Worm (Caenorhabditis elegans): Measurements from ENCODE around the gene K10C2.7.
A peak's percentile ranks its signal among the peaks of the same experiment; 100 is the strongest.

Gene K10C2.7

ce11 chrX:6448866-6449400 is 5.7 kb upstream of the K10C2.7 start, which contains the start of gene fah-1 (continued):
- TF ChIP-seq dox-1 (GFP tag; IDR thresholded peaks at IDR 0.05) = no peak
- no peak for TF ChIP-seq mes-4 (tag; optimal IDR thresholded peaks at IDR 0.05)
- no peak for TF ChIP-seq C17E4.6 (GFP tag; IDR thresholded peaks at IDR 0.05)
- TF ChIP-seq F37B4.10 (GFP tag; IDR thresholded peaks at IDR 0.05) = no peak
- TF ChIP-seq snpc-4 (GFP tag; optimal IDR thresholded peaks at IDR 0.05) = no peak
- no peak for TF ChIP-seq snpc-4 (tag; optimal IDR thresholded peaks at IDR 0.05)
- no peak for TF ChIP-seq Y79H2A.3 (GFP tag; conservative IDR thresholded peaks at IDR 0.05)
- TF ChIP-seq lin-40 (tag; optimal IDR thresholded peaks at IDR 0.05) = peak; percentile 69
- TF ChIP-seq cebp-1 (GFP tag; IDR thresholded peaks at IDR 0.05) = peak; percentile 91
- peak; percentile 96 for TF ChIP-seq cebp-1 (tag; optimal IDR thresholded peaks at IDR 0.05)
- no peak for TF ChIP-seq C06A6.2 (GFP tag; conservative IDR thresholded peaks at IDR 0.05)
- no peak for TF ChIP-seq pbrm-1 (GFP tag; IDR thresholded peaks at IDR 0.05)
- no peak for TF ChIP-seq hsf-1 (GFP tag; IDR thresholded peaks at IDR 0.05)
- TF ChIP-seq hmg-1.2 (GFP tag; IDR thresholded peaks at IDR 0.05) = peak; percentile 63
- no peak for TF ChIP-seq cebp-2 (GFP tag; IDR thresholded peaks at IDR 0.05)
- TF ChIP-seq ztf-3 (GFP tag; optimal IDR thresholded peaks at IDR 0.05) = no peak
- no peak for TF ChIP-seq ztf-26 (tag; optimal IDR thresholded peaks at IDR 0.05)
- TF ChIP-seq Y53F4B.3 (GFP tag; IDR thresholded peaks at IDR 0.05) = no peak
- TF ChIP-seq ccch-3 (GFP tag; optimal IDR thresholded peaks at IDR 0.05) = no peak
- TF ChIP-seq mxl-1 (tag; optimal IDR thresholded peaks at IDR 0.05) = no peak
- no peak for TF ChIP-seq ztf-28 (GFP tag; IDR thresholded peaks at IDR 0.05)
- no peak for TF ChIP-seq aptf-2 (GFP tag; conservative IDR thresholded peaks at IDR 0.05)
- peak; percentile 81 for TF ChIP-seq nhr-80 (tag; optimal IDR thresholded peaks at IDR 0.05)
- no peak for TF ChIP-seq rpc-1 (optimal IDR thresholded peaks at IDR 0.05)
- TF ChIP-seq rpc-1 (tag; optimal IDR thresholded peaks at IDR 0.05) = no peak
- peak; percentile 71 for TF ChIP-seq unc-62 (GFP tag; optimal IDR thresholded peaks at IDR 0.05)
- no peak for TF ChIP-seq F33H1.4 (GFP tag; IDR thresholded peaks at IDR 0.05)

- TF ChIP-seq F55B11.4 (tag; optimal IDR thresholded peaks at IDR 0.05; ENCODE audit: borderline replicate concordance, insufficient read depth) (no peak), F49E8.2 (tag; optimal IDR thresholded peaks at IDR 0.05; ENCODE audit: insufficient read depth) (no peak)
Observed at ce11 chrX:6446564-6446963, 3.3 kb upstream of the K10C2.7 start, which contains the start of gene asp-14. TSS of gene asp-14 (minus strand) at chrX:6446664.

DNA sequence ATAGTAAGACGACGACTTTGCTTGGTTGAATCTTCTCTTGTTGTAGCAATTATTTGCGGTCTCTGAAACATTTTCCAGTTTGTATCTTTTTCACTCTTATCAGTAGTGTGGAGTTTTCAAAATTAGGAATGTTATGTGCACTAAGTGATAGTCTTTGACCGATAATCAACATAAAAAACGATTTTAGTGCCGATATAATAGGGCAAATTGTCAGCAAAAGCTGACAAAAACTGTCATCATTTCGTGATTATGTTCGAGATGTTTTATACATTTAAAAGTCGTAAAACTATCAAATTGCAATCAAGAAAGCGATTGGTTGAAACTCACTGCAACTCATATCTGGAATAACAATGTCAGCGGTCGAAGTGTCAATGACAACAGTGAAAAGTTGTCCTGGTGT is 2.0 kb upstream of the K10C2.7 start:
- peak; percentile 23 for TF ChIP-seq nhr-80 (tag; optimal IDR thresholded peaks at IDR 0.05)
- TF ChIP-seq sptf-2 (GFP tag; optimal IDR thresholded peaks at IDR 0.05) = no peak
- no peak for TF ChIP-seq pha-4 (tag; optimal IDR thresholded peaks at IDR 0.05)

DNA sequence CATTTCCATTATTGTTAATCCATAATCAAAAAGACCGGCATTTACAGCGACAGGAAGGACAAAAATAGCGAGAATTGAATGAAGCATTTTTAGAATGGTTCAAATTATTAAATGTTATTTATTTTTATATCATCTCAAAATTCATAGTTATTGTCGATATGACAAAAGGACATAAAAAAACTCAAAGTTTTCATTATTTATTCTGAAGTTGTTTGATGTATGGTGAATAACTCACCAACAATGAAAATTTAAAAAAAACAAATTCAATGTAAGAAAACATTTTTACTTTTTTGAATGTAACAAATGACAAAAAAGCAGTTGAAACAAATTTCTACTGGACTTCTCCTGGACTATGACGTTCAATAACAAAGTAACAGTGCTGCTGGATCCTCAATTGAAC is 2.8 kb downstream of the K10C2.7 start, which contains the start of gene K10C2.14:
Gene K10C2.14, minus strand, starts transcription at position 101 of the 400 bp plus-strand sequence.
- TF ChIP-seq hrde-1 (tag; optimal IDR thresholded peaks at IDR 0.05; ENCODE audit: borderline replicate concordance) (no peak), aptf-3 (GFP tag; IDR thresholded peaks at IDR 0.05) (no peak), mcd-1 (GFP tag; IDR thresholded peaks at IDR 0.05) (no peak), snpc-1.3 (tag; optimal IDR thresholded peaks at IDR 0.05; ENCODE audit: insufficient read depth) (no peak), mxl-1 (tag; optimal IDR thresholded peaks at IDR 0.05) (no peak), ccch-3 (GFP tag; optimal IDR thresholded peaks at IDR 0.05) (no peak), tbp1 (GFP tag; optimal IDR thresholded peaks at IDR 0.05) (no peak), somi-1 (GFP tag; optimal IDR thresholded peaks at IDR 0.05) (no peak), B0336.3 (GFP tag; IDR thresholded peaks at IDR 0.05) (no peak), xnd-1 (tag; optimal IDR thresholded peaks at IDR 0.05) (no peak), rcor-1 (GFP tag; IDR thresholded peaks at IDR 0.05) (no peak), ceh-91 (GFP tag; IDR thresholded peaks at IDR 0.05) (no peak), Y53F4B.3 (GFP tag; IDR thresholded peaks at IDR 0.05) (no peak), F49E8.2 (tag; optimal IDR thresholded peaks at IDR 0.05; ENCODE audit: insufficient read depth) (no peak), efl-1 (GFP tag; optimal IDR thresholded peaks at IDR 0.05) (no peak)
